Fruit fly (Drosophila melanogaster): ENCODE data around the gene dwg.

dm6 chrX:2740084-2740483 lies 12.6 kb downstream of the dwg start, which contains the start of gene kirre:
- no peak for TF ChIP-seq psq (optimal IDR thresholded peaks at IDR 0.05)
- no peak for TF ChIP-seq EcR (GFP tag; optimal IDR thresholded peaks at IDR 0.05)
- TF ChIP-seq usp (GFP tag; optimal IDR thresholded peaks at IDR 0.05): no peak

All from whole organism.